Worm (Caenorhabditis elegans): ENCODE measurements around the gene F55C10.4.

DNA sequence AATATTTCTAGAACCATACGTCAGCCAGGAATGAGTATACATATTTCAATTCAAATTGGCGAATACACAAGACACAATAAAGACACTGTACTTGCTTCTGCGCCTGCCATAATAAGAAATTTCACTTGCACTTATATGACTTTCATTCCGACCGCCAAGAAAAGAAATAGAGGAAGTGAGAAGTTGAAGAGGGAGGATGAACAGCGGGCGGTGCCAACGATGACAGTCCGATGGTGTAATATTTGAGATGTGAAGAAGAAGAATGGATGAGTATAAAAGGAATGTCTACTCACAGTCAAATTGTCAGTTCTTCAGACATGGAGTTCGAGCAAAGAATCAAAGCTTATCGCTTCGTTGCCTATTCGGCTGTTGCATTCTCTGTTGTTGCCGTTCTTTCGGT is 1.5 kb upstream of the F55C10.4 start, which contains the start of gene col-154:
- no peak for TF ChIP-seq pqm-1 (tag; optimal IDR thresholded peaks at IDR 0.05)
- no peak for TF ChIP-seq unc-86 (tag; optimal IDR thresholded peaks at IDR 0.05)
- TF ChIP-seq sox-4 (tag; optimal IDR thresholded peaks at IDR 0.05): no peak
- no peak for TF ChIP-seq ahr-1 (tag; optimal IDR thresholded peaks at IDR 0.05)
- TF ChIP-seq pha-4 (tag; optimal IDR thresholded peaks at IDR 0.05): no peak
- no peak for TF ChIP-seq dmd-4 (tag; optimal IDR thresholded peaks at IDR 0.05; ENCODE audit: borderline replicate concordance)
- TF ChIP-seq fkh-10 (GFP tag; optimal IDR thresholded peaks at IDR 0.05): no peak
- TF ChIP-seq lim-6 (tag; optimal IDR thresholded peaks at IDR 0.05): no peak
- TF ChIP-seq zip-5 (tag; optimal IDR thresholded peaks at IDR 0.05): no peak
- no peak for TF ChIP-seq sox-2 (GFP tag; IDR thresholded peaks at IDR 0.05)
- TF ChIP-seq fax-1 (tag; optimal IDR thresholded peaks at IDR 0.05): no peak
- TF ChIP-seq npax-4 (tag; optimal IDR thresholded peaks at IDR 0.05): no peak
- TF ChIP-seq ama-1 (optimal IDR thresholded peaks at IDR 0.05): no peak

Measured in whole organism, late embryonic.